Worm (Caenorhabditis elegans) whole organism, early embryonic: ENCODE measurements around the gene col-69.
A peak's percentile ranks its signal among the peaks of the same experiment; 100 is the strongest.

Source experiments
- F13C5.2 ChIP-seq: sonication (generic microtip); optimal IDR thresholded peaks from 2 replicates; lab custom pipeline; 2017; ENCODE audit warnings: mild to moderate bottlenecking, missing genetic modification characterization, inconsistent platforms, missing compliant biosample characterization
- ama-1 ChIP-seq: fragments of 150-350 bp; optimal IDR thresholded peaks from 2 replicates; lab custom pipeline; 2014
- ceh-13 ChIP-seq: fragments of 200-800 bp; sonication (Bioruptor generic); optimal IDR thresholded peaks from 2 replicates; lab custom pipeline; 2018; ENCODE audit warnings: mild to moderate bottlenecking, missing genetic modification characterization, missing compliant biosample characterization
- hmg-4 ChIP-seq: fragments of 200-800 bp; sonication (Bioruptor generic); optimal IDR thresholded peaks from 2 replicates; lab custom pipeline; 2018; ENCODE audit warnings: mild to moderate bottlenecking, missing genetic modification characterization, missing compliant biosample characterization
- tbx-37 ChIP-seq: fragments of 200-800 bp; sonication (Bioruptor generic); conservative IDR thresholded peaks from 2 replicates; pipeline ENCODE4 v1.3.6; 2022; ENCODE audit warnings: missing genetic modification reagents, missing genetic modification characterization, missing compliant biosample characterization

DNA sequence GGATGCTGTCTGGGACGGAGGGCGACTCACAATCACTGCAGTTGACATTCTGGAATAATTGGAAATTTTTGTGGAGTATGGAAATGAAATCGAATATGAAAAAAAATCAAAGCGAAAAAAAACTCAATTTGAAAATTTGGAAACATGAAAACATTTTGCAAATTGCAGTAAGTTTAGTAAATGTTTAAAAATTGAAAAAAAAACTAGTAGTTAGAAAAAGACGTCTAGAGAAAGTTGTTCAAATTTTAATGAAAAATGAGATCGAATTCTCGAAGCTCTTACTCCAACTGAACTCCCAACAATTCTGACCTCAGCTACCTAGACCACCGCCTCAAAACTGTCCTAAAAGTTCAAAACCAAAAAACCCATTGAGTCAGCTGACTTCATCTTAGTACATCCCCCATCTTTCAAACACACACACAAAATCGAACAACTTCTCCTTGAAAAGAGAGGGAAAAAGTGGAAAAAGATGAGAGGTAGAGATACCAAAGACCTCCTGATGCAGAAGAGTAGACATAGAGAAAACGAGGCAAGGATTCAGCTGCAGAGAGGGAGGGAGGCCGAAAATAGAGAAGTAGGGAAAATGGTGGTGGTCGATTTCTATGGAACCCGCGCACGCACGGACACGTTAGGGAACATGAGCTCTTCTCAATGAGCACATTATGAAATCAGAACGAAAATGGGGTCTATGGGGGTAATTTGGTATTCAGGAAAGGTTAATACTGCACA is 17.7 kb upstream of the col-69 start, which contains the start of gene K01A2.10:
- TF ChIP-seq ceh-13 (GFP tag; lab: Kevin White, UChicago) (no peak), ama-1 (lab: Kevin White, UChicago) (no peak), tbx-37 (GFP tag; lab: Robert Waterston, UW) (no peak), F13C5.2 (tag; lab: Kevin White, UChicago) (no peak), hmg-4 (peak; percentile 45)
